Fruit fly (Drosophila melanogaster): ENCODE data around the gene CG5151.

CG5151 gene

dm6 chr3L:16128481-16128972, 36.0 kb downstream of the CG5151 start, which contains the start of gene Pgm1 (continued):
- TF ChIP-seq fu2 (GFP tag; optimal IDR thresholded peaks at IDR 0.05) (peak; percentile 85), Mad (GFP tag; optimal IDR thresholded peaks at IDR 0.05) (peak; percentile 86), salm (tag; optimal IDR thresholded peaks at IDR 0.05) (peak; percentile 63), bbx (GFP tag; IDR thresholded peaks at IDR 0.05; ENCODE audit: partially characterized antibody) (peak; percentile 9; the same call in 1 of the 2 replicates), Hr78 (GFP tag; optimal IDR thresholded peaks at IDR 0.05) (peak in 1 of 2 experiments; percentile 80), Ravus (GFP tag; IDR thresholded peaks at IDR 0.05) (no peak), tap (tag; optimal IDR thresholded peaks at IDR 0.05) (no peak), Sin3A (optimal IDR thresholded peaks at IDR 0.05) (no peak), Dp (GFP tag; optimal IDR thresholded peaks at IDR 0.05) (no peak), CG9727 (GFP tag; optimal IDR thresholded peaks at IDR 0.05) (peak; percentile 76), bsh (GFP tag; optimal IDR thresholded peaks at IDR 0.05) (peak in 1 of 2 experiments; percentile 81), CG8089 (GFP tag; optimal IDR thresholded peaks at IDR 0.05) (peak; percentile 80), Bgb (GFP tag; IDR thresholded peaks at IDR 0.05; ENCODE audit: partially characterized antibody) (no peak), CG30431 (GFP tag; optimal IDR thresholded peaks at IDR 0.05) (peak; percentile 60), CG7556 (GFP tag; optimal IDR thresholded peaks at IDR 0.05) (peak; percentile 74), CG7357 (GFP tag; IDR thresholded peaks at IDR 0.05) (0 out of 3 replicates have a peak, but pooled peaks have one; percentile 33), Optix (GFP tag; IDR thresholded peaks at IDR 0.05) (peak; percentile 83), mirr (GFP tag; optimal IDR thresholded peaks at IDR 0.05) (peak; percentile 97), Atf6 (GFP tag; IDR thresholded peaks at IDR 0.05) (peak; percentile 77), CG4617 (GFP tag; optimal IDR thresholded peaks at IDR 0.05; ENCODE audit: borderline replicate concordance) (peak; percentile 84), vfl (GFP tag; optimal IDR thresholded peaks at IDR 0.05) (peak; percentile 84), mam (GFP tag; optimal IDR thresholded peaks at IDR 0.05) (peak; percentile 90), odd (GFP tag; optimal IDR thresholded peaks at IDR 0.05) (no peak), CG10959 (GFP tag; IDR thresholded peaks at IDR 0.05) (peak; percentile 69), CG14860 (GFP tag; IDR thresholded peaks at IDR 0.05; ENCODE audit: partially characterized antibody) (no peak), CG14710 (tag; optimal IDR thresholded peaks at IDR 0.05) (peak; percentile 45), CG33557 (GFP tag; optimal IDR thresholded peaks at IDR 0.05) (peak; percentile 58), H2.0 (GFP tag; IDR thresholded peaks at IDR 0.05) (peak; percentile 68), Neu2 (GFP tag; optimal IDR thresholded peaks at IDR 0.05; ENCODE audit: borderline replicate concordance) (peak; percentile 73), tna (GFP tag; IDR thresholded peaks at IDR 0.05; ENCODE audit: partially characterized antibody) (no peak), aop (GFP tag; IDR thresholded peaks at IDR 0.05) (no peak), gce (GFP tag; IDR thresholded peaks at IDR 0.05) (peak; percentile 77; the same call in 2 of the 3 replicates), CG43689 (GFP tag; IDR thresholded peaks at IDR 0.05) (no peak), pan (optimal IDR thresholded peaks at IDR 0.05) (no peak), pan (GFP tag; optimal IDR thresholded peaks at IDR 0.05 in 1 of 2, IDR thresholded peaks at IDR 0.05 in 1 of 2) (peak in 1 of 2 experiments; percentile 85), sr (GFP tag; IDR thresholded peaks at IDR 0.05) (peak; percentile 74; the same call in 2 of the 3 replicates), CG11093 (GFP tag; IDR thresholded peaks at IDR 0.05) (peak; percentile 36; the same call in 2 of the 3 replicates), CG12104 (GFP tag; optimal IDR thresholded peaks at IDR 0.05) (peak; percentile 22), NC2β (GFP tag; optimal IDR thresholded peaks at IDR 0.05) (peak; percentile 85), CG18476 (GFP tag; optimal IDR thresholded peaks at IDR 0.05) (peak; percentile 72), ap (GFP tag; IDR thresholded peaks at IDR 0.05) (peak; percentile 81), pb (GFP tag; optimal IDR thresholded peaks at IDR 0.05) (peak; percentile 93), CG5180 (GFP tag; optimal IDR thresholded peaks at IDR 0.05) (peak; percentile 50), CG13775 (GFP tag; optimal IDR thresholded peaks at IDR 0.05) (peak; percentile 67), E2f1 (GFP tag; IDR thresholded peaks at IDR 0.05) (peak; percentile 74), CG1603 (tag; optimal IDR thresholded peaks at IDR 0.05) (peak; percentile 95), HLH54F (GFP tag; optimal IDR thresholded peaks at IDR 0.05) (peak; percentile 87), gro (GFP tag; optimal IDR thresholded peaks at IDR 0.05) (peak; percentile 94), CG15269 (tag; optimal IDR thresholded peaks at IDR 0.05) (no peak), CG3838 (GFP tag; optimal IDR thresholded peaks at IDR 0.05) (peak; percentile 55)
